Fruit fly (Drosophila melanogaster): ENCODE results near the gene Pfdn5.
A peak's percentile ranks its signal among the peaks of the same experiment; 100 is the strongest.

Pfdn5 gene

DNA sequence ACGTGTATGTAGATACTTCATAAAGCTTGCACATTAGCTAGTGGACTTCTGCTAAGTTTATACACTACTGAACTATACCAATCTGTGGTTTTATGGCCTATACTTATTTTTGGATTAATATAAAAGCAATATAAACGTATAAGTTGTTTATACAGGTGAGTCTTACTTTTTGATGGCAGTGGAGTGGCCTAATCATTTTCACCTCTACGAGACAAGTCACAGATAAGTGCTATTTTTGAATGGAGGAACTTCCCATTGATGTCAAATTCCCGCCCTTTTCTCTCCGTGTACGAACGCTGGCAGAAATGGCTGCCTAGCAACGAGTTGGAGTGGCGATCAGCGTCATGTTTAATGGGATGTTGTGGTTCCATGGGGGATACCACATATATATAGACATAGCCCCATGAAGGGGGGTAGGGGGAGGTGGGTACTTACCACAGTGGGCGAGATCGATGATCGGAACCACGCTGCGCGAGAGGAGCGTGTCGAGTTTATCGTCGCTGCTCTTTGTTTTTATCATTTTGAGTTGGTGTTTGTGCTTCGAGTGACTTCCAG lies 39.6 kb downstream of the Pfdn5 start (continued):
- no peak for TF ChIP-seq sim (GFP tag; IDR thresholded peaks at IDR 0.05)
- 0 out of 3 replicates have a peak, but pooled peaks have one; percentile 23 for TF ChIP-seq Dbx (GFP tag; IDR thresholded peaks at IDR 0.05)
- no peak for TF ChIP-seq CG6791 (GFP tag; IDR thresholded peaks at IDR 0.05; ENCODE audit: partially characterized antibody)
- TF ChIP-seq CG1024 (GFP tag; IDR thresholded peaks at IDR 0.05), result 0 out of 2 replicates have a peak, but pooled peaks have one; percentile 9
- peak; percentile 11 for TF ChIP-seq CG18476 (GFP tag; optimal IDR thresholded peaks at IDR 0.05)
- TF ChIP-seq odd (GFP tag; optimal IDR thresholded peaks at IDR 0.05), result no peak
- no peak for TF ChIP-seq zen2 (GFP tag; IDR thresholded peaks at IDR 0.05; ENCODE audit: partially characterized antibody)
- TF ChIP-seq D (optimal IDR thresholded peaks at IDR 0.05), result no peak
- no peak for TF ChIP-seq D (GFP tag; optimal IDR thresholded peaks at IDR 0.05)
- TF ChIP-seq org-1 (GFP tag; optimal IDR thresholded peaks at IDR 0.05), result no peak
- no peak for TF ChIP-seq CG3838 (GFP tag; optimal IDR thresholded peaks at IDR 0.05)
- TF ChIP-seq CG10654 (GFP tag; optimal IDR thresholded peaks at IDR 0.05), result no peak
- peak; percentile 7; the same call in 1 of the 2 replicates for TF ChIP-seq CG7372 (GFP tag; IDR thresholded peaks at IDR 0.05)
- TF ChIP-seq MTF-1 (GFP tag; optimal IDR thresholded peaks at IDR 0.05; ENCODE audit: borderline replicate concordance), result no peak
- TF ChIP-seq CG13775 (GFP tag; optimal IDR thresholded peaks at IDR 0.05), result peak; percentile 20
- no peak for TF ChIP-seq run (tag; optimal IDR thresholded peaks at IDR 0.05)
- TF ChIP-seq eyg (GFP tag; optimal IDR thresholded peaks at IDR 0.05), result no peak
- TF ChIP-seq insv (GFP tag; optimal IDR thresholded peaks at IDR 0.05), result no peak
- no peak for TF ChIP-seq Eip74EF (GFP tag; optimal IDR thresholded peaks at IDR 0.05)
- no peak for TF ChIP-seq CG7987 (GFP tag; optimal IDR thresholded peaks at IDR 0.05)
- TF ChIP-seq zf30C (GFP tag; optimal IDR thresholded peaks at IDR 0.05), result peak; percentile 61
- TF ChIP-seq CG12769 (tag; optimal IDR thresholded peaks at IDR 0.05), result peak; percentile 42
- no peak for TF ChIP-seq CG18619 (GFP tag; optimal IDR thresholded peaks at IDR 0.05)
- TF ChIP-seq grau (tag; optimal IDR thresholded peaks at IDR 0.05), result no peak
- peak; percentile 28 for TF ChIP-seq exex (tag; optimal IDR thresholded peaks at IDR 0.05)
- TF ChIP-seq Fer3 (tag; optimal IDR thresholded peaks at IDR 0.05), result no peak
- TF ChIP-seq slou (GFP tag; optimal IDR thresholded peaks at IDR 0.05), result peak; percentile 2
- no peak for TF ChIP-seq kni (GFP tag; optimal IDR thresholded peaks at IDR 0.05)
- TF ChIP-seq inv (GFP tag; IDR thresholded peaks at IDR 0.05; ENCODE audit: partially characterized antibody), result no peak
- TF ChIP-seq pum (GFP tag; optimal IDR thresholded peaks at IDR 0.05), result no peak
- TF ChIP-seq cwo (GFP tag; optimal IDR thresholded peaks at IDR 0.05), result no peak
- TF ChIP-seq CG12391 (tag; optimal IDR thresholded peaks at IDR 0.05), result peak; percentile 10
- no peak for TF ChIP-seq Side (GFP tag; optimal IDR thresholded peaks at IDR 0.05)
- 0 out of 2 replicates have a peak, but pooled peaks have one; percentile 20 for TF ChIP-seq Rx (GFP tag; IDR thresholded peaks at IDR 0.05)
- peak; percentile 31 for TF ChIP-seq bcd (GFP tag; optimal IDR thresholded peaks at IDR 0.05)
- no peak for TF ChIP-seq salm (tag; optimal IDR thresholded peaks at IDR 0.05)
- peak; percentile 29 for TF ChIP-seq CG15269 (tag; optimal IDR thresholded peaks at IDR 0.05)
- TF ChIP-seq crp (GFP tag; optimal IDR thresholded peaks at IDR 0.05), result no peak
- no peak for TF ChIP-seq dati (GFP tag; IDR thresholded peaks at IDR 0.05)
- no peak for TF ChIP-seq CG13287 (GFP tag; IDR thresholded peaks at IDR 0.05; ENCODE audit: partially characterized antibody)
- no peak for TF ChIP-seq CG10462 (GFP tag; optimal IDR thresholded peaks at IDR 0.05)
- peak; percentile 22; the same call in 1 of the 2 replicates for TF ChIP-seq CG17328 (GFP tag; IDR thresholded peaks at IDR 0.05)
- no peak for TF ChIP-seq gce (GFP tag; IDR thresholded peaks at IDR 0.05)
- TF ChIP-seq CG6272 (GFP tag; IDR thresholded peaks at IDR 0.05), result no peak
- no peak for TF ChIP-seq CG32772 (GFP tag; IDR thresholded peaks at IDR 0.05)
- TF ChIP-seq ind (GFP tag; optimal IDR thresholded peaks at IDR 0.05), result peak; percentile 27
- no peak for TF ChIP-seq fd102C (GFP tag; optimal IDR thresholded peaks at IDR 0.05)
- no peak for TF ChIP-seq Dip2 (GFP tag; IDR thresholded peaks at IDR 0.05)
- no peak for TF ChIP-seq pzg (GFP tag; optimal IDR thresholded peaks at IDR 0.05)
- TF ChIP-seq H15 (GFP tag; IDR thresholded peaks at IDR 0.05), result no peak

Measured in whole organism, embryonic.